Fruit fly (Drosophila melanogaster) whole organism, embryonic: ENCODE data around the gene papi.
A peak's percentile ranks its signal among the peaks of the same experiment; 100 is the strongest.

Source experiments
- BEAF-32 ChIP-seq: fragments of 200-800 bp; sonication (Bioruptor generic); optimal IDR thresholded peaks from 3 replicates; lab custom pipeline; 2017; ENCODE audit warnings: missing biosample characterization, missing genetic modification characterization, mild to moderate bottlenecking, moderate library complexity, missing genetic modification reagents
- CG1024 ChIP-seq: fragments of 200-800 bp; sonication (Bioruptor generic); IDR thresholded peaks from 2 replicates; pipeline ENCODE4 v1.3.6; 2022; ENCODE audit warnings: missing biosample characterization, missing genetic modification characterization
- CG10321 ChIP-seq: fragments of 200-800 bp; sonication (Bioruptor generic); IDR thresholded peaks from 2 replicates; pipeline ENCODE4 v1.3.6; 2022; ENCODE audit warnings: missing biosample characterization, missing genetic modification characterization
- CG11093 ChIP-seq: fragments of 200-800 bp; sonication (Bioruptor generic); IDR thresholded peaks from 3 replicates; pipeline ENCODE4 v1.3.6; 2022; ENCODE audit warnings: missing biosample characterization, missing genetic modification characterization
- CG11723 ChIP-seq: fragments of 200-800 bp; sonication (Bioruptor generic); optimal IDR thresholded peaks from 2 replicates; lab custom pipeline; 2017; ENCODE audit warnings: missing biosample characterization, mild to moderate bottlenecking, missing genetic modification characterization
- CG1603 ChIP-seq: fragments of 200-800 bp; sonication (Bioruptor generic); optimal IDR thresholded peaks from 2 replicates; lab custom pipeline; 2019; ENCODE audit warnings: missing biosample characterization, mild to moderate bottlenecking, missing genetic modification characterization, moderate library complexity
- CG17328 ChIP-seq: fragments of 200-800 bp; sonication (Bioruptor generic); IDR thresholded peaks from 2 replicates; pipeline ENCODE4 v1.3.6; 2022; ENCODE audit warnings: missing biosample characterization, missing genetic modification characterization
- CG17829 ChIP-seq: fragments of 200-800 bp; optimal IDR thresholded peaks from 2 replicates; lab custom pipeline; 2019; ENCODE audit warnings: missing biosample characterization, mild to moderate bottlenecking, missing genetic modification characterization, moderate library complexity
- CG18476 ChIP-seq: fragments of 200-800 bp; sonication (Bioruptor generic); optimal IDR thresholded peaks from 2 replicates; lab custom pipeline; 2016; ENCODE audit warnings: missing biosample characterization, mild to moderate bottlenecking, missing genetic modification characterization
- CG31365 ChIP-seq: fragments of 200-800 bp; sonication (Bioruptor generic); optimal IDR thresholded peaks from 2 replicates; lab custom pipeline; 2018; ENCODE audit warnings: missing biosample characterization, mild to moderate bottlenecking, missing genetic modification characterization
- CG3838 ChIP-seq: fragments of 200-800 bp; sonication (Bioruptor generic); optimal IDR thresholded peaks from 3 replicates; lab custom pipeline; 2016; ENCODE audit warnings: missing biosample characterization, missing genetic modification characterization
- CG4328 ChIP-seq: fragments of 200-800 bp; sonication (Bioruptor generic); optimal IDR thresholded peaks from 3 replicates; lab custom pipeline; 2017; ENCODE audit warnings: missing biosample characterization, missing genetic modification reagents, missing genetic modification characterization
- CG6683 ChIP-seq: fragments of 200-800 bp; sonication (Bioruptor generic); optimal IDR thresholded peaks from 2 replicates; lab custom pipeline; 2017; ENCODE audit warnings: missing biosample characterization, mild to moderate bottlenecking, missing genetic modification characterization, missing genetic modification reagents
- CG7928 ChIP-seq: fragments of 200-800 bp; sonication (Bioruptor generic); optimal IDR thresholded peaks from 2 replicates; lab custom pipeline; 2017; ENCODE audit warnings: missing biosample characterization, mild to moderate bottlenecking, missing genetic modification characterization
- CG8290 ChIP-seq, 3 experiments: fragments of 200-800 bp; sonication (Bioruptor generic); optimal IDR thresholded peaks; 2 replicates each; lab custom pipeline; 2016 to 2019; ENCODE audit warnings: missing biosample characterization in 3 of 3, missing genetic modification characterization in 3 of 3, mild to moderate bottlenecking in 2 of 3, moderate library complexity in 1 of 3
- Dad ChIP-seq: fragments of 200-800 bp; sonication (Bioruptor generic); optimal IDR thresholded peaks from 3 replicates; lab custom pipeline; 2016; ENCODE audit warnings: missing biosample characterization, missing genetic modification characterization
- Dip3 ChIP-seq: fragments of 200-800 bp; sonication (Bioruptor generic); optimal IDR thresholded peaks from 3 replicates; lab custom pipeline; 2016; ENCODE audit warnings: missing biosample characterization, missing genetic modification characterization
- Doc3 ChIP-seq: fragments of 200-800 bp; sonication (Bioruptor generic); IDR thresholded peaks from 3 replicates; pipeline ENCODE4 v1.3.6; 2022; ENCODE audit warnings: missing biosample characterization, missing genetic modification characterization; ENCODE audit not compliant: partially characterized antibody
- Eip74EF ChIP-seq, 2 experiments: fragments of 200-800 bp in 1 of 2; fragments of >200 bp in 1 of 2; sonication (Bioruptor generic) in 1 of 2; optimal IDR thresholded peaks; 2 replicates each; lab custom pipeline; 2017 to 2019; ENCODE audit warnings: missing biosample characterization in 2 of 2, missing genetic modification characterization in 2 of 2, mild to moderate bottlenecking in 1 of 2, moderate library complexity in 1 of 2
- Fer2 ChIP-seq: fragments of 200-800 bp; sonication (Bioruptor generic); optimal IDR thresholded peaks from 2 replicates; lab custom pipeline; 2018; ENCODE audit warnings: missing biosample characterization, mild to moderate bottlenecking, missing genetic modification characterization, moderate library complexity
- Mes4 ChIP-seq: fragments of 200-800 bp; sonication (Bioruptor generic); optimal IDR thresholded peaks from 2 replicates; lab custom pipeline; 2016; ENCODE audit warnings: missing biosample characterization, missing genetic modification characterization
- Ptx1 ChIP-seq: fragments of 200-800 bp; sonication (Bioruptor generic); IDR thresholded peaks from 2 replicates; pipeline ENCODE4 v1.3.6; 2022; ENCODE audit warnings: missing biosample characterization, missing genetic modification characterization
- Ravus ChIP-seq: fragments of 200-800 bp; sonication (Bioruptor generic); IDR thresholded peaks from 2 replicates; pipeline ENCODE4 v1.3.6; 2022; ENCODE audit warnings: missing biosample characterization, missing genetic modification characterization
- Sin3A ChIP-seq: fragments of >200 bp; optimal IDR thresholded peaks from 2 replicates; lab custom pipeline; 2018
- Sox102F ChIP-seq: fragments of 200-800 bp; sonication (Bioruptor generic); optimal IDR thresholded peaks from 2 replicates; lab custom pipeline; 2018; ENCODE audit warnings: missing biosample characterization, mild to moderate bottlenecking, missing genetic modification characterization, moderate library complexity
- Sry-β ChIP-seq: fragments of 200-800 bp; sonication (Bioruptor generic); optimal IDR thresholded peaks from 2 replicates; lab custom pipeline; 2018; ENCODE audit warnings: missing biosample characterization, mild to moderate bottlenecking, missing genetic modification characterization, moderate library complexity
- Usf ChIP-seq: fragments of 200-800 bp; sonication (Bioruptor generic); optimal IDR thresholded peaks from 2 replicates; lab custom pipeline; 2017; ENCODE audit warnings: missing genotype, missing biosample characterization, missing genetic modification characterization
- ac ChIP-seq: fragments of 200-800 bp; sonication (Bioruptor generic); optimal IDR thresholded peaks from 3 replicates; lab custom pipeline; 2017; ENCODE audit warnings: missing biosample characterization, mild to moderate bottlenecking, missing genetic modification characterization
- aop ChIP-seq: fragments of 200-800 bp; sonication (Bioruptor generic); IDR thresholded peaks from 2 replicates; pipeline ENCODE4 v1.3.6; 2022; ENCODE audit warnings: missing biosample characterization, missing genetic modification characterization
- az2 ChIP-seq: fragments of 200-800 bp; sonication (Bioruptor generic); optimal IDR thresholded peaks from 3 replicates; lab custom pipeline; 2016; ENCODE audit warnings: missing biosample characterization, missing genetic modification characterization
- chinmo ChIP-seq: fragments of 200-800 bp; sonication (Bioruptor generic); IDR thresholded peaks from 4 replicates; pipeline ENCODE4 v1.3.6; 2022; ENCODE audit warnings: missing biosample characterization, missing genetic modification characterization; ENCODE audit not compliant: partially characterized antibody
- corto ChIP-seq: fragments of 200-800 bp; sonication (Bioruptor generic); optimal IDR thresholded peaks from 2 replicates; lab custom pipeline; 2016; ENCODE audit warnings: missing biosample characterization, mild to moderate bottlenecking, missing genetic modification characterization, moderate library complexity
- dimm ChIP-seq: fragments of 200-800 bp; sonication (Bioruptor generic); IDR thresholded peaks from 2 replicates; pipeline ENCODE4 v1.3.6; 2022; ENCODE audit warnings: missing biosample characterization, missing genetic modification characterization
- emc ChIP-seq: fragments of 200-800 bp; sonication (Bioruptor generic); optimal IDR thresholded peaks from 2 replicates; lab custom pipeline; 2016; ENCODE audit warnings: missing biosample characterization, missing genetic modification characterization
- exex ChIP-seq: fragments of 200-800 bp; sonication (Bioruptor generic); optimal IDR thresholded peaks from 4 replicates; lab custom pipeline; 2018; ENCODE audit warnings: missing biosample characterization, mild to moderate bottlenecking, missing genetic modification characterization, moderate library complexity
- fd102C ChIP-seq: fragments of 200-800 bp; sonication (Bioruptor generic); optimal IDR thresholded peaks from 2 replicates; lab custom pipeline; 2018; ENCODE audit warnings: missing biosample characterization, mild to moderate bottlenecking, missing genetic modification characterization, moderate library complexity
- gcm2 ChIP-seq: fragments of 200-800 bp; sonication (Bioruptor generic); optimal IDR thresholded peaks from 2 replicates; lab custom pipeline; 2016; ENCODE audit warnings: missing biosample characterization, missing genetic modification characterization
- gem ChIP-seq: fragments of 200-800 bp; sonication (Bioruptor generic); optimal IDR thresholded peaks from 2 replicates; lab custom pipeline; 2019; ENCODE audit warnings: missing biosample characterization, mild to moderate bottlenecking, missing genetic modification characterization, moderate library complexity
- gfzf ChIP-seq: fragments of 200-800 bp; sonication (Bioruptor generic); optimal IDR thresholded peaks from 2 replicates; lab custom pipeline; 2016; ENCODE audit warnings: missing biosample characterization, mild to moderate bottlenecking, missing genetic modification characterization, moderate library complexity
- gt ChIP-seq: fragments of 200-800 bp; sonication (Bioruptor generic); IDR thresholded peaks from 2 replicates; pipeline ENCODE4 v1.3.6; 2022; ENCODE audit warnings: missing biosample characterization, missing genetic modification characterization
- ken ChIP-seq: fragments of 200-800 bp; sonication (Bioruptor generic); IDR thresholded peaks from 3 replicates; pipeline ENCODE4 v1.3.6; 2022; ENCODE audit warnings: missing biosample characterization, missing genetic modification characterization
- lov ChIP-seq, 2 experiments: fragments of 200-800 bp in 1 of 2; fragments of >200 bp in 1 of 2; sonication (Bioruptor generic) in 1 of 2; IDR thresholded peaks in 1 of 2; optimal IDR thresholded peaks in 1 of 2; 2 replicates in 1 of 2; 3 replicates in 1 of 2; pipeline versions ENCODE4 v1.3.6 to Lab custom; 2017 to 2022; ENCODE audit warnings: missing biosample characterization in 1 of 2, missing genetic modification characterization in 1 of 2
- mld ChIP-seq: fragments of 200-800 bp; sonication (Bioruptor generic); IDR thresholded peaks from 3 replicates; pipeline ENCODE4 v1.3.6; 2022; ENCODE audit warnings: missing biosample characterization, missing genetic modification characterization; ENCODE audit not compliant: partially characterized antibody
- pum ChIP-seq: fragments of 200-800 bp; sonication (Bioruptor generic); optimal IDR thresholded peaks from 2 replicates; lab custom pipeline; 2016; ENCODE audit warnings: missing biosample characterization, missing genetic modification characterization
- ro ChIP-seq: fragments of 200-800 bp; sonication (Bioruptor generic); IDR thresholded peaks from 2 replicates; pipeline ENCODE4 v1.3.6; 2022; ENCODE audit warnings: missing biosample characterization, missing genetic modification characterization
- schlank ChIP-seq: fragments of 200-800 bp; sonication (Bioruptor generic); optimal IDR thresholded peaks from 2 replicates; lab custom pipeline; 2018; ENCODE audit warnings: missing biosample characterization, mild to moderate bottlenecking, missing genetic modification characterization
- sima ChIP-seq: fragments of 200-800 bp; sonication (Bioruptor generic); optimal IDR thresholded peaks from 2 replicates; lab custom pipeline; 2016; ENCODE audit warnings: missing biosample characterization, missing genetic modification characterization
- tap ChIP-seq: fragments of 200-800 bp; optimal IDR thresholded peaks from 3 replicates; lab custom pipeline; 2019; ENCODE audit warnings: missing biosample characterization, mild to moderate bottlenecking, missing genetic modification characterization, moderate library complexity

papi gene

dm6 chr2L:2202853-2203717 lies 17.5 kb upstream of the papi start (continued):
- no peak for TF ChIP-seq CG8290 (GFP tag; optimal IDR thresholded peaks at IDR 0.05; lab: Kevin White, UChicago)
- TF ChIP-seq CG8290 (tag; optimal IDR thresholded peaks at IDR 0.05; lab: Kevin White, UChicago): peak in 1 of 2 experiments; percentile 55
- no peak for TF ChIP-seq BEAF-32
- no peak for TF ChIP-seq Ravus (GFP tag; lab: Robert Waterston, UW)
- peak; percentile 94 for TF ChIP-seq chinmo
- TF ChIP-seq CG3838: no peak
- no peak for TF ChIP-seq Sry-β (GFP tag; lab: Kevin White, UChicago)
- TF ChIP-seq gt (GFP tag; lab: Robert Waterston, UW): no peak
- TF ChIP-seq sima (GFP tag; lab: Kevin White, UChicago): no peak
- TF ChIP-seq emc: no peak
- peak; percentile 46; the same call in 1 of the 2 replicates for TF ChIP-seq CG10321
- TF ChIP-seq Eip74EF (GFP tag; optimal IDR thresholded peaks at IDR 0.05; lab: Kevin White, UChicago): no peak
- no peak for TF ChIP-seq CG1024 (GFP tag; lab: Robert Waterston, UW)
- TF ChIP-seq CG17829 (tag; lab: Kevin White, UChicago): no peak
- TF ChIP-seq schlank (tag; lab: Kevin White, UChicago): no peak
- TF ChIP-seq tap (tag; lab: Kevin White, UChicago): no peak
- TF ChIP-seq CG11093 (GFP tag; lab: Robert Waterston, UW): no peak
- TF ChIP-seq CG17328 (GFP tag; lab: Robert Waterston, UW): no peak
- TF ChIP-seq Fer2 (tag; lab: Kevin White, UChicago): no peak
- TF ChIP-seq az2 (GFP tag; lab: Kevin White, UChicago): no peak
- no peak for TF ChIP-seq Sin3A (lab: Kevin White, UChicago)
- TF ChIP-seq Mes4: no peak
- no peak for TF ChIP-seq ro (GFP tag; lab: Robert Waterston, UW)
- no peak for TF ChIP-seq Dad (GFP tag; lab: Kevin White, UChicago)
- no peak for TF ChIP-seq CG4328 (GFP tag; lab: Kevin White, UChicago)
- TF ChIP-seq CG7928: no peak
- no peak for TF ChIP-seq gem (tag; lab: Kevin White, UChicago)
- TF ChIP-seq CG31365 (tag; lab: Kevin White, UChicago): no peak
- no peak for TF ChIP-seq lov (optimal IDR thresholded peaks at IDR 0.05; lab: Kevin White, UChicago)
- TF ChIP-seq lov (GFP tag; IDR thresholded peaks at IDR 0.05; lab: Robert Waterston, UW): peak; percentile 58; the same call in 1 of the 3 replicates
- TF ChIP-seq gfzf (GFP tag; lab: Kevin White, UChicago): no peak
- TF ChIP-seq Dip3 (GFP tag; lab: Kevin White, UChicago): no peak
- no peak for TF ChIP-seq Usf (GFP tag; lab: Kevin White, UChicago)
- TF ChIP-seq mld: no peak
- TF ChIP-seq pum (GFP tag; lab: Kevin White, UChicago): no peak
- TF ChIP-seq exex (tag; lab: Kevin White, UChicago): no peak
- no peak for TF ChIP-seq CG18476 (GFP tag; lab: Kevin White, UChicago)
- TF ChIP-seq gcm2 (GFP tag; lab: Kevin White, UChicago): no peak
- no peak for TF ChIP-seq CG6683 (GFP tag; lab: Kevin White, UChicago)
- no peak for TF ChIP-seq Doc3
- no peak; the same call in 1 of the 2 replicates for TF ChIP-seq aop (GFP tag; lab: Robert Waterston, UW)
- TF ChIP-seq CG11723 (GFP tag; lab: Kevin White, UChicago): peak; percentile 8
- TF ChIP-seq Ptx1 (GFP tag; lab: Robert Waterston, UW): no peak
- TF ChIP-seq Sox102F (GFP tag; lab: Kevin White, UChicago): no peak
- TF ChIP-seq corto: peak; percentile 14
- no peak for TF ChIP-seq fd102C
- TF ChIP-seq ken (GFP tag; lab: Robert Waterston, UW): peak; percentile 4; the same call in 1 of the 3 replicates
- no peak for TF ChIP-seq dimm
- TF ChIP-seq CG1603 (tag; lab: Kevin White, UChicago): no peak
- no peak for TF ChIP-seq ac (GFP tag; lab: Kevin White, UChicago)
